Worm (Caenorhabditis elegans) whole organism, L4 larva: ENCODE results near the gene srbc-84.

ENCODE experiments used
- ZK546.5 ChIP-seq, 2 experiments: sonication (generic microtip); optimal IDR thresholded peaks; 2 replicates each; lab custom pipeline; 2017; ENCODE audit warnings: missing biosample characterization in 2 of 2, missing genetic modification characterization in 2 of 2
- ama-1 ChIP-seq: fragments of 150-350 bp; optimal IDR thresholded peaks from 2 replicates; lab custom pipeline; 2014; ENCODE audit warnings: inconsistent platforms, mixed read lengths
- cey-2 ChIP-seq: sonication (generic microtip); optimal IDR thresholded peaks from 3 replicates; lab custom pipeline; 2017; ENCODE audit warnings: missing genetic modification characterization, mild to moderate bottlenecking, missing compliant biosample characterization, antibody characterized with exemption, borderline replicate concordance; ENCODE audit not compliant: insufficient read depth
- daf-12 ChIP-seq: fragments of 150-350 bp; optimal IDR thresholded peaks from 2 replicates; lab custom pipeline; 2014; ENCODE audit warnings: missing biosample characterization, missing genetic modification reagents, missing genetic modification characterization
- dmd-8 ChIP-seq: fragments of 200-800 bp; sonication (Bioruptor generic); IDR thresholded peaks from 2 replicates; pipeline ENCODE4 v1.3.6; 2022; ENCODE audit warnings: missing genetic modification characterization, missing compliant biosample characterization
- hif-1 ChIP-seq, 2 experiments: sonication (generic microtip); optimal IDR thresholded peaks; 2 replicates each; lab custom pipeline; 2016 to 2017; ENCODE audit warnings: missing compliant biosample characterization in 2 of 2, missing genetic modification characterization in 2 of 2, missing genetic modification reagents in 2 of 2, missing genotype in 2 of 2, mild to moderate bottlenecking in 1 of 2
- lin-13 ChIP-seq: fragments of 150-350 bp; optimal IDR thresholded peaks from 2 replicates; lab custom pipeline; 2014; ENCODE audit warnings: missing biosample characterization, missing genetic modification reagents, missing genetic modification characterization
- nhr-28 ChIP-seq: fragments of 150-350 bp; optimal IDR thresholded peaks from 2 replicates; lab custom pipeline; 2014; ENCODE audit warnings: missing biosample characterization, missing genetic modification characterization
- nhr-48 ChIP-seq: sonication (generic microtip); optimal IDR thresholded peaks from 2 replicates; lab custom pipeline; 2016; ENCODE audit warnings: mild to moderate bottlenecking, missing genetic modification characterization, missing compliant biosample characterization
- pqm-1 ChIP-seq: sonication (generic microtip); optimal IDR thresholded peaks from 2 replicates; lab custom pipeline; 2017; ENCODE audit warnings: missing biosample characterization, missing genetic modification characterization

- TF ChIP-seq ZK546.5 (tag; optimal IDR thresholded peaks at IDR 0.05; lab: Kevin White, UChicago) (no peak), nhr-48 (tag; lab: Kevin White, UChicago) (no peak), lin-13 (GFP tag; lab: Kevin White, UChicago) (no peak), hif-1 (tag; optimal IDR thresholded peaks at IDR 0.05; lab: Kevin White, UChicago) (no peak), pqm-1 (no peak), nhr-28 (tag; lab: Kevin White, UChicago) (no peak), cey-2 (no peak), dmd-8 (GFP tag; lab: Robert Waterston, UW) (no peak), daf-12 (tag; lab: Kevin White, UChicago) (no peak), ama-1 (lab: Kevin White, UChicago) (no peak)
These were observed 47.8 kb downstream of the srbc-84 start, which contains the start of the genes W08G11.5 and W08G11.1 for ce11 chrV:16346406-16347108.
